Worm (Caenorhabditis elegans) whole organism, L3 larva: ENCODE results near the gene clec-223.

Experiments
- R02D3.7 ChIP-seq: fragments of 150-350 bp; optimal IDR thresholded peaks from 2 replicates; lab custom pipeline; 2014; ENCODE audit warnings: missing biosample characterization, missing genetic modification characterization
- aly-2 ChIP-seq: fragments of 150-350 bp; optimal IDR thresholded peaks from 2 replicates; lab custom pipeline; 2014; ENCODE audit warnings: missing biosample characterization, missing genetic modification characterization
- ceh-82 ChIP-seq: fragments of 150-350 bp; optimal IDR thresholded peaks from 2 replicates; lab custom pipeline; 2014; ENCODE audit warnings: missing biosample characterization, missing genetic modification characterization
- ceh-9 ChIP-seq: sonication (generic microtip); optimal IDR thresholded peaks from 2 replicates; lab custom pipeline; 2018; ENCODE audit warnings: missing biosample characterization, missing genetic modification characterization
- daf-12 ChIP-seq: fragments of 150-350 bp; optimal IDR thresholded peaks from 2 replicates; lab custom pipeline; 2014; ENCODE audit warnings: missing biosample characterization, missing genetic modification reagents, missing genetic modification characterization
- elt-1 ChIP-seq: fragments of 150-350 bp; optimal IDR thresholded peaks from 2 replicates; lab custom pipeline; 2014; ENCODE audit warnings: missing biosample characterization, missing genetic modification characterization
- eor-1 ChIP-seq, 2 experiments: fragments of 150-350 bp; optimal IDR thresholded peaks; 2 replicates each; lab custom pipeline; 2014 to 2018; ENCODE audit warnings: missing biosample characterization in 2 of 2, missing genetic modification characterization in 2 of 2
- fkh-10 ChIP-seq: sonication (generic microtip); optimal IDR thresholded peaks from 2 replicates; lab custom pipeline; 2017; ENCODE audit warnings: missing biosample characterization, missing genetic modification reagents, missing genetic modification characterization
- fos-1 ChIP-seq: fragments of 150-350 bp; optimal IDR thresholded peaks from 2 replicates; lab custom pipeline; 2014; ENCODE audit warnings: missing biosample characterization, missing genetic modification characterization
- hmg-11 ChIP-seq: sonication (generic microtip); optimal IDR thresholded peaks from 2 replicates; lab custom pipeline; 2016; ENCODE audit warnings: missing genetic modification characterization, missing compliant biosample characterization
- jun-1 ChIP-seq: fragments of 150-350 bp; optimal IDR thresholded peaks from 2 replicates; lab custom pipeline; 2014; ENCODE audit warnings: missing biosample characterization, missing genetic modification reagents, missing genetic modification characterization
- lin-15B ChIP-seq: fragments of 150-350 bp; optimal IDR thresholded peaks from 2 replicates; lab custom pipeline; 2014; ENCODE audit warnings: missing biosample characterization, missing genetic modification characterization
- lin-39 ChIP-seq: fragments of 150-350 bp; optimal IDR thresholded peaks from 2 replicates; lab custom pipeline; 2018; ENCODE audit warnings: missing biosample characterization, missing genetic modification reagents, missing genetic modification characterization
- lsy-12 ChIP-seq: sonication (generic microtip); optimal IDR thresholded peaks from 2 replicates; lab custom pipeline; 2016; ENCODE audit warnings: mild to moderate bottlenecking, missing genetic modification characterization, missing compliant biosample characterization
- mml-1 ChIP-seq: fragments of 150-350 bp; sonication (generic microtip); optimal IDR thresholded peaks from 3 replicates; lab custom pipeline; 2014; ENCODE audit warnings: missing biosample characterization, missing genetic modification characterization
- nfya-1 ChIP-seq: sonication (generic microtip); optimal IDR thresholded peaks from 2 replicates; lab custom pipeline; 2017; ENCODE audit warnings: missing genetic modification characterization, mild to moderate bottlenecking, missing compliant biosample characterization, antibody characterized with exemption, moderate library complexity; ENCODE audit not compliant: insufficient read depth
- nhr-12 ChIP-seq: fragments of 150-350 bp; optimal IDR thresholded peaks from 2 replicates; lab custom pipeline; 2014; ENCODE audit warnings: missing biosample characterization, missing genetic modification characterization
- nhr-237 ChIP-seq: fragments of 150-350 bp; optimal IDR thresholded peaks from 2 replicates; lab custom pipeline; 2014; ENCODE audit warnings: missing biosample characterization, missing genetic modification characterization
- nhr-25 ChIP-seq: sonication (generic microtip); optimal IDR thresholded peaks from 2 replicates; lab custom pipeline; 2017; ENCODE audit warnings: missing biosample characterization, missing genetic modification characterization
- nhr-43 ChIP-seq: sonication (generic microtip); optimal IDR thresholded peaks from 2 replicates; lab custom pipeline; 2016; ENCODE audit warnings: mild to moderate bottlenecking, missing genetic modification characterization, missing compliant biosample characterization; ENCODE audit not compliant: poor library complexity, severe bottlenecking
- pha-4 ChIP-seq: fragments of 150-350 bp; optimal IDR thresholded peaks from 2 replicates; lab custom pipeline; 2014; ENCODE audit warnings: missing biosample characterization, missing genetic modification reagents, missing genetic modification characterization
- sea-2 ChIP-seq: fragments of 150-350 bp; sonication (generic microtip); optimal IDR thresholded peaks from 4 replicates; lab custom pipeline; 2014; ENCODE audit warnings: missing biosample characterization, missing genetic modification reagents, missing genetic modification characterization
- skn-1 ChIP-seq: fragments of 150-350 bp; optimal IDR thresholded peaks from 2 replicates; lab custom pipeline; 2014; ENCODE audit warnings: missing biosample characterization, missing genetic modification characterization
- snpc-4 ChIP-seq: fragments of 150-350 bp; optimal IDR thresholded peaks from 2 replicates; lab custom pipeline; 2014; ENCODE audit warnings: missing biosample characterization, missing genetic modification characterization
- tbx-2 ChIP-seq: sonication (generic microtip); optimal IDR thresholded peaks from 2 replicates; lab custom pipeline; 2016; ENCODE audit warnings: mild to moderate bottlenecking, missing genetic modification characterization, missing compliant biosample characterization
- unc-39 ChIP-seq: sonication (generic microtip); optimal IDR thresholded peaks from 4 replicates; lab custom pipeline; 2017; ENCODE audit warnings: missing biosample characterization, missing genetic modification characterization
- unc-62 ChIP-seq: fragments of 150-350 bp; sonication (generic microtip); optimal IDR thresholded peaks from 4 replicates; lab custom pipeline; 2014; ENCODE audit warnings: missing biosample characterization, missing genetic modification reagents, missing genetic modification characterization
- ztf-11 ChIP-seq: fragments of 150-350 bp; optimal IDR thresholded peaks from 2 replicates; lab custom pipeline; 2014; ENCODE audit warnings: missing biosample characterization, missing genetic modification characterization

The clec-223 gene

ce11 chrV:11298632-11299031 lies 25.7 kb downstream of the clec-223 start, which contains the start of gene T03F7.5:
T03F7.5 (minus strand) TSS chrV:11298732.
- TF ChIP-seq fkh-10 (no peak), ceh-82 (tag; lab: Kevin White, UChicago) (no peak), lsy-12 (tag; lab: Kevin White, UChicago) (no peak), nhr-12 (no peak), R02D3.7 (tag; lab: Kevin White, UChicago) (no peak), aly-2 (tag; lab: Kevin White, UChicago) (no peak), snpc-4 (tag; lab: Kevin White, UChicago) (no peak), jun-1 (tag; lab: Kevin White, UChicago) (no peak), eor-1 (tag; optimal IDR thresholded peaks at IDR 0.05; lab: Kevin White, UChicago) (no peak), fos-1 (tag; lab: Kevin White, UChicago) (no peak), hmg-11 (no peak), daf-12 (no peak), nhr-25 (tag; lab: Kevin White, UChicago) (no peak), lin-39 (tag; lab: Kevin White, UChicago) (no peak), skn-1 (no peak)

ce11 chrV:11299406-11299805 lies 26.5 kb downstream of the clec-223 start:
- TF ChIP-seq ztf-11 (tag; lab: Kevin White, UChicago) (no peak), ceh-82 (tag; lab: Kevin White, UChicago) (no peak), tbx-2 (tag; lab: Kevin White, UChicago) (no peak), elt-1 (tag; lab: Kevin White, UChicago) (no peak)

ce11 chrV:11300539-11300938 lies 27.6 kb downstream of the clec-223 start, which contains the start of gene srh-47:
srh-47 (minus strand) TSS chrV:11300639.
- TF ChIP-seq unc-62 (GFP tag; lab: Kevin White, UChicago) (no peak), ceh-9 (tag; lab: Kevin White, UChicago) (no peak), unc-39 (tag; lab: Kevin White, UChicago) (no peak), mml-1 (tag; lab: Kevin White, UChicago) (no peak), nhr-237 (tag; lab: Kevin White, UChicago) (no peak), sea-2 (GFP tag; lab: Kevin White, UChicago) (no peak)

ce11 chrV:11302698-11303097 lies 29.8 kb downstream of the clec-223 start, which contains the start of gene srh-46:
srh-46 (minus strand) TSS chrV:11302886.
- TF ChIP-seq sea-2 (GFP tag; lab: Kevin White, UChicago) (no peak), skn-1 (no peak), unc-62 (GFP tag; lab: Kevin White, UChicago) (no peak)

ce11 chrV:11304200-11304599 lies 31.3 kb downstream of the clec-223 start:
- TF ChIP-seq lin-15B (tag; lab: Kevin White, UChicago) = no peak

- TF ChIP-seq nhr-43 = no peak
- no peak for TF ChIP-seq nhr-25 (tag; lab: Kevin White, UChicago)
- no peak for TF ChIP-seq snpc-4 (tag; lab: Kevin White, UChicago)
- TF ChIP-seq pha-4 (tag; lab: Kevin White, UChicago) = no peak
Observed at ce11 chrV:11304879-11305278, 31.9 kb downstream of the clec-223 start, which contains the start of gene srh-45. srh-45 (minus strand) TSS chrV:11304979.

- peak; percentile 33 for TF ChIP-seq nfya-1 (tag; lab: Kevin White, UChicago)
- no peak for TF ChIP-seq pha-4 (tag; lab: Kevin White, UChicago)
Observed at ce11 chrV:11307781-11308180, 34.8 kb downstream of the clec-223 start.

- TF ChIP-seq tbx-2 (tag; lab: Kevin White, UChicago) = no peak
Observed at ce11 chrV:11308346-11308745, 35.4 kb downstream of the clec-223 start, which contains the start of gene snf-11. snf-11 (minus strand) TSS chrV:11308446.
